Fruit fly (Drosophila melanogaster) whole organism, adult: ENCODE data around the gene CG10674.

Experiments
- CG12768 ChIP-seq: fragments of 200-800 bp; sonication (Bioruptor generic); optimal IDR thresholded peaks from 2 replicates; lab custom pipeline; 2017; ENCODE audit warnings: missing biosample characterization, missing genetic modification characterization, mild to moderate bottlenecking, moderate library complexity, missing genetic modification reagents
- CG14711 ChIP-seq: fragments of 200-800 bp; sonication (Bioruptor generic); optimal IDR thresholded peaks from 2 replicates; lab custom pipeline; 2018; ENCODE audit warnings: missing biosample characterization, mild to moderate bottlenecking, missing genetic modification characterization, moderate library complexity
- CG33017 ChIP-seq: fragments of 200-800 bp; sonication (Bioruptor generic); optimal IDR thresholded peaks from 2 replicates; lab custom pipeline; 2018; ENCODE audit warnings: missing biosample characterization, mild to moderate bottlenecking, missing genetic modification characterization, moderate library complexity
- CG5204 ChIP-seq: fragments of 200-800 bp; sonication (Bioruptor generic); optimal IDR thresholded peaks from 2 replicates; lab custom pipeline; 2016; ENCODE audit warnings: missing biosample characterization, missing genetic modification characterization
- CG7045 ChIP-seq: fragments of 200-800 bp; sonication (Bioruptor generic); optimal IDR thresholded peaks from 2 replicates; lab custom pipeline; 2017; ENCODE audit warnings: missing biosample characterization, mild to moderate bottlenecking, missing genetic modification characterization
- CG7101 ChIP-seq: fragments of 200-800 bp; sonication (Bioruptor generic); optimal IDR thresholded peaks from 2 replicates; lab custom pipeline; 2018; ENCODE audit warnings: missing biosample characterization, mild to moderate bottlenecking, missing genetic modification characterization, moderate library complexity
- Crg-1 ChIP-seq: fragments of 200-800 bp; sonication (Bioruptor generic); optimal IDR thresholded peaks from 2 replicates; lab custom pipeline; 2016; ENCODE audit warnings: missing biosample characterization, missing genetic modification characterization
- bab1 ChIP-seq: fragments of 200-800 bp; sonication (Bioruptor generic); optimal IDR thresholded peaks from 3 replicates; lab custom pipeline; 2019; ENCODE audit warnings: missing biosample characterization, mild to moderate bottlenecking, missing genetic modification characterization, moderate library complexity
- cic ChIP-seq: fragments of 200-800 bp; sonication (Bioruptor generic); optimal IDR thresholded peaks from 2 replicates; lab custom pipeline; 2017; ENCODE audit warnings: missing biosample characterization, mild to moderate bottlenecking, missing genetic modification characterization, moderate library complexity
- kay ChIP-seq: fragments of 200-800 bp; sonication (Bioruptor generic); peaks from one replicate; lab custom pipeline; 2016; ENCODE audit warnings: missing biosample characterization, missing genetic modification characterization, borderline replicate concordance
- ovo ChIP-seq: fragments of 200-800 bp; sonication (Bioruptor generic); optimal IDR thresholded peaks from 2 replicates; lab custom pipeline; 2016; ENCODE audit warnings: missing biosample characterization, missing genetic modification characterization
- pad ChIP-seq: fragments of 200-800 bp; sonication (Bioruptor generic); optimal IDR thresholded peaks from 3 replicates; lab custom pipeline; 2017; ENCODE audit warnings: missing biosample characterization, missing genetic modification characterization, mild to moderate bottlenecking, moderate library complexity, missing genetic modification reagents
- tj ChIP-seq: fragments of 200-800 bp; sonication (Bioruptor generic); optimal IDR thresholded peaks from 3 replicates; lab custom pipeline; 2017; ENCODE audit warnings: missing biosample characterization, mild to moderate bottlenecking, missing genetic modification characterization, moderate library complexity
- toe ChIP-seq: fragments of 200-800 bp; sonication (Bioruptor generic); optimal IDR thresholded peaks from 2 replicates; lab custom pipeline; 2016; ENCODE audit warnings: missing biosample characterization, missing genetic modification characterization

dm6 chr3L:5132966-5133365, 3.1 kb downstream of the CG10674 start, which contains the start of gene CG15213:
- TF ChIP-seq cic (GFP tag; lab: Kevin White, UChicago) (no peak), pad (GFP tag; lab: Kevin White, UChicago) (no peak), CG33017 (tag; lab: Kevin White, UChicago) (no peak), CG7101 (tag; lab: Kevin White, UChicago) (no peak), CG14711 (tag; lab: Kevin White, UChicago) (no peak), CG5204 (GFP tag; lab: Kevin White, UChicago) (no peak), kay (GFP tag; lab: Kevin White, UChicago) (no peak), toe (GFP tag; lab: Kevin White, UChicago) (no peak), CG12768 (GFP tag; lab: Kevin White, UChicago) (no peak), ovo (GFP tag; lab: Kevin White, UChicago) (no peak), tj (no peak), CG7045 (GFP tag; lab: Kevin White, UChicago) (no peak), bab1 (GFP tag; lab: Kevin White, UChicago) (no peak), Crg-1 (GFP tag; lab: Kevin White, UChicago) (no peak)
